Fruit fly (Drosophila melanogaster) whole organism, embryonic: ENCODE results near the gene CG42512.

Source experiments
- Atf6 ChIP-seq: fragments of 200-800 bp; sonication (Bioruptor generic); IDR thresholded peaks from 2 replicates; pipeline ENCODE4 v1.3.6; 2022; ENCODE audit warnings: missing biosample characterization, missing genetic modification characterization
- B-H1 ChIP-seq: fragments of 200-800 bp; sonication (Bioruptor generic); IDR thresholded peaks from 3 replicates; pipeline ENCODE4 v1.3.6; 2022; ENCODE audit warnings: missing biosample characterization, missing genetic modification characterization
- CG10209 ChIP-seq: fragments of 200-800 bp; sonication (Bioruptor generic); optimal IDR thresholded peaks from 3 replicates; lab custom pipeline; 2017; ENCODE audit warnings: missing biosample characterization, mild to moderate bottlenecking, missing genetic modification characterization, missing genetic modification reagents
- CG14965 ChIP-seq: fragments of 200-800 bp; sonication (Bioruptor generic); optimal IDR thresholded peaks from 2 replicates; lab custom pipeline; 2016; ENCODE audit warnings: missing biosample characterization, missing genetic modification characterization, borderline replicate concordance
- CG17359 ChIP-seq: fragments of 200-800 bp; sonication (Bioruptor generic); optimal IDR thresholded peaks from 3 replicates; lab custom pipeline; 2018; ENCODE audit warnings: missing biosample characterization, mild to moderate bottlenecking, missing genetic modification characterization, moderate library complexity
- CG17361 ChIP-seq: fragments of 200-800 bp; sonication (Bioruptor generic); IDR thresholded peaks from 3 replicates; pipeline ENCODE4 v1.3.6; 2022; ENCODE audit warnings: missing biosample characterization, missing genetic modification characterization
- CG17802 ChIP-seq: fragments of 200-800 bp; sonication (Bioruptor generic); optimal IDR thresholded peaks from 2 replicates; lab custom pipeline; 2018; ENCODE audit warnings: missing biosample characterization, mild to moderate bottlenecking, missing genetic modification characterization, moderate library complexity
- CG2875 ChIP-seq: fragments of 200-800 bp; sonication (Bioruptor generic); optimal IDR thresholded peaks from 2 replicates; lab custom pipeline; 2017; ENCODE audit warnings: missing biosample characterization, mild to moderate bottlenecking, missing genetic modification characterization, missing genetic modification reagents
- CG32772 ChIP-seq: fragments of 200-800 bp; sonication (Bioruptor generic); IDR thresholded peaks from 2 replicates; pipeline ENCODE4 v1.3.6; 2022; ENCODE audit warnings: missing biosample characterization, missing genetic modification characterization
- CG34224 ChIP-seq: fragments of 200-800 bp; sonication (Bioruptor generic); IDR thresholded peaks from 3 replicates; pipeline ENCODE4 v1.3.6; 2022; ENCODE audit warnings: missing biosample characterization, missing genetic modification characterization; ENCODE audit not compliant: partially characterized antibody
- CG34422 ChIP-seq: fragments of 200-800 bp; sonication (Bioruptor generic); IDR thresholded peaks from 3 replicates; pipeline ENCODE4 v1.3.6; 2022; ENCODE audit warnings: missing biosample characterization, missing genetic modification characterization
- CG5180 ChIP-seq: fragments of 200-800 bp; sonication (Bioruptor generic); optimal IDR thresholded peaks from 3 replicates; lab custom pipeline; 2017; ENCODE audit warnings: missing biosample characterization, missing genetic modification characterization, mild to moderate bottlenecking, moderate library complexity, missing genetic modification reagents
- CG6254 ChIP-seq: fragments of 200-800 bp; sonication (Bioruptor generic); optimal IDR thresholded peaks from 3 replicates; lab custom pipeline; 2017; ENCODE audit warnings: mild to moderate bottlenecking, missing biosample characterization, missing genetic modification reagents, missing genetic modification characterization
- CG6654 ChIP-seq: fragments of 200-800 bp; sonication (Bioruptor generic); optimal IDR thresholded peaks from 2 replicates; lab custom pipeline; 2017; ENCODE audit warnings: missing biosample characterization, mild to moderate bottlenecking, missing genetic modification characterization
- CG7745 ChIP-seq: fragments of 200-800 bp; sonication (Bioruptor generic); optimal IDR thresholded peaks from 2 replicates; lab custom pipeline; 2018; ENCODE audit warnings: missing biosample characterization, mild to moderate bottlenecking, missing genetic modification characterization, moderate library complexity
- CG7786 ChIP-seq: fragments of 200-800 bp; sonication (Bioruptor generic); optimal IDR thresholded peaks from 2 replicates; lab custom pipeline; 2016; ENCODE audit warnings: missing biosample characterization, missing genetic modification characterization
- CG9727 ChIP-seq: fragments of 200-800 bp; sonication (Bioruptor generic); optimal IDR thresholded peaks from 3 replicates; lab custom pipeline; 2017; ENCODE audit warnings: missing biosample characterization, mild to moderate bottlenecking, missing genetic modification characterization
- CG9932 ChIP-seq: fragments of 200-800 bp; sonication (Bioruptor generic); IDR thresholded peaks from 2 replicates; pipeline ENCODE4 v1.3.6; 2022; ENCODE audit warnings: missing biosample characterization, missing genetic modification characterization
- ERR ChIP-seq: fragments of 200-800 bp; sonication (Bioruptor generic); optimal IDR thresholded peaks from 2 replicates; lab custom pipeline; 2016; ENCODE audit warnings: missing biosample characterization, missing genetic modification characterization
- Fer3 ChIP-seq: fragments of 200-800 bp; sonication (Bioruptor generic); optimal IDR thresholded peaks from 2 replicates; lab custom pipeline; 2018; ENCODE audit warnings: missing biosample characterization, mild to moderate bottlenecking, missing genetic modification characterization, moderate library complexity
- GATAe ChIP-seq: fragments of 200-800 bp; sonication (Bioruptor generic); conservative IDR thresholded peaks from 2 replicates; pipeline ENCODE4 v1.3.6; 2022; ENCODE audit warnings: missing biosample characterization, missing genetic modification characterization
- Max ChIP-seq: fragments of 200-800 bp; sonication (Bioruptor generic); optimal IDR thresholded peaks from 2 replicates; lab custom pipeline; 2016; ENCODE audit warnings: missing biosample characterization, mild to moderate bottlenecking, missing genetic modification characterization
- Neu2 ChIP-seq: fragments of 200-800 bp; sonication (Bioruptor generic); optimal IDR thresholded peaks from 3 replicates; lab custom pipeline; 2016; ENCODE audit warnings: missing biosample characterization, missing genetic modification characterization, borderline replicate concordance
- Oaz ChIP-seq: fragments of 200-800 bp; sonication (Bioruptor generic); IDR thresholded peaks from 2 replicates; pipeline ENCODE4 v1.3.6; 2022; ENCODE audit warnings: missing biosample characterization, missing genetic modification characterization
- Optix ChIP-seq: fragments of 200-800 bp; sonication (Bioruptor generic); IDR thresholded peaks from 3 replicates; pipeline ENCODE4 v1.3.6; 2022; ENCODE audit warnings: missing biosample characterization, missing genetic modification characterization
- Pdp1 ChIP-seq, 2 experiments: fragments of 200-800 bp; sonication (Bioruptor generic); optimal IDR thresholded peaks; 3 replicates each; lab custom pipeline; 2016; ENCODE audit warnings: missing biosample characterization in 2 of 2, missing genetic modification characterization in 2 of 2, mild to moderate bottlenecking in 1 of 2, moderate library complexity in 1 of 2
- Rfx ChIP-seq: fragments of 200-800 bp; sonication (Bioruptor generic); IDR thresholded peaks from 2 replicates; pipeline ENCODE4 v1.3.6; 2022; ENCODE audit warnings: missing biosample characterization, missing genetic modification characterization
- Trl ChIP-seq, 3 experiments: fragments of >200 bp in 2 of 3; fragments of 200-800 bp in 1 of 3; sonication (Bioruptor generic) in 1 of 3; optimal IDR thresholded peaks; 2 replicates in 1 of 3; 3 replicates in 2 of 3; lab custom pipeline; 2016 to 2017; ENCODE audit warnings: missing biosample characterization in 1 of 3, missing genetic modification characterization in 1 of 3
- ase ChIP-seq: fragments of 200-800 bp; sonication (Bioruptor generic); IDR thresholded peaks from 3 replicates; pipeline ENCODE4 v1.3.6; 2022; ENCODE audit warnings: missing biosample characterization, missing genetic modification characterization
- bbx ChIP-seq: fragments of 200-800 bp; sonication (Bioruptor generic); IDR thresholded peaks from 2 replicates; pipeline ENCODE4 v1.3.6; 2022; ENCODE audit warnings: missing biosample characterization, missing genetic modification characterization; ENCODE audit not compliant: partially characterized antibody
- bcd ChIP-seq: fragments of 200-800 bp; sonication (Bioruptor generic); optimal IDR thresholded peaks from 2 replicates; lab custom pipeline; 2017; ENCODE audit warnings: missing biosample characterization, mild to moderate bottlenecking, missing genetic modification characterization
- emc ChIP-seq: fragments of 200-800 bp; sonication (Bioruptor generic); optimal IDR thresholded peaks from 2 replicates; lab custom pipeline; 2016; ENCODE audit warnings: missing biosample characterization, missing genetic modification characterization
- ewg ChIP-seq: fragments of 200-800 bp; sonication (Bioruptor generic); optimal IDR thresholded peaks from 3 replicates; lab custom pipeline; 2017; ENCODE audit warnings: mild to moderate bottlenecking, missing biosample characterization, missing genetic modification reagents, missing genetic modification characterization
- exex ChIP-seq: fragments of 200-800 bp; sonication (Bioruptor generic); optimal IDR thresholded peaks from 4 replicates; lab custom pipeline; 2018; ENCODE audit warnings: missing biosample characterization, mild to moderate bottlenecking, missing genetic modification characterization, moderate library complexity
- fd102C ChIP-seq: fragments of 200-800 bp; sonication (Bioruptor generic); optimal IDR thresholded peaks from 2 replicates; lab custom pipeline; 2018; ENCODE audit warnings: missing biosample characterization, mild to moderate bottlenecking, missing genetic modification characterization, moderate library complexity
- fu2 ChIP-seq: fragments of 200-800 bp; sonication (Bioruptor generic); optimal IDR thresholded peaks from 2 replicates; lab custom pipeline; 2016; ENCODE audit warnings: missing biosample characterization, missing genetic modification characterization
- jumu ChIP-seq: fragments of 200-800 bp; sonication (Bioruptor generic); optimal IDR thresholded peaks from 3 replicates; lab custom pipeline; 2016; ENCODE audit warnings: missing biosample characterization, missing genetic modification characterization
- nom ChIP-seq: fragments of 200-800 bp; sonication (Bioruptor generic); optimal IDR thresholded peaks from 2 replicates; lab custom pipeline; 2017; ENCODE audit warnings: missing biosample characterization, missing genetic modification characterization, mild to moderate bottlenecking, moderate library complexity, missing genetic modification reagents
- org-1 ChIP-seq: fragments of 200-800 bp; sonication (Bioruptor generic); optimal IDR thresholded peaks from 2 replicates; lab custom pipeline; 2017; ENCODE audit warnings: missing biosample characterization, missing genetic modification characterization
- prd ChIP-seq, 3 experiments: fragments of >200 bp in 2 of 3; fragments of 200-800 bp in 1 of 3; sonication (Bioruptor generic) in 1 of 3; optimal IDR thresholded peaks in 2 of 3; IDR thresholded peaks in 1 of 3; 2 replicates in 2 of 3; 3 replicates in 1 of 3; pipeline versions ENCODE4 v1.3.6 to Lab custom; 2017 to 2022; ENCODE audit warnings: missing biosample characterization in 1 of 3, missing genetic modification characterization in 1 of 3
- slp2 ChIP-seq: fragments of 200-800 bp; sonication (Bioruptor generic); optimal IDR thresholded peaks from 2 replicates; lab custom pipeline; 2016; ENCODE audit warnings: missing biosample characterization, missing genetic modification characterization
- so ChIP-seq: fragments of 200-800 bp; sonication (Bioruptor generic); IDR thresholded peaks from 3 replicates; pipeline ENCODE4 v1.3.6; 2022; ENCODE audit warnings: missing biosample characterization, missing genetic modification characterization
- tin ChIP-seq: fragments of 200-800 bp; sonication (Bioruptor generic); optimal IDR thresholded peaks from 3 replicates; lab custom pipeline; 2016; ENCODE audit warnings: missing biosample characterization, missing genetic modification characterization
- unpg ChIP-seq: fragments of 200-800 bp; sonication (Bioruptor generic); optimal IDR thresholded peaks from 3 replicates; lab custom pipeline; 2018; ENCODE audit warnings: missing biosample characterization, mild to moderate bottlenecking, missing genetic modification characterization, moderate library complexity
- vvl ChIP-seq: fragments of 200-800 bp; sonication (Bioruptor generic); IDR thresholded peaks from 2 replicates; pipeline ENCODE4 v1.3.6; 2022; ENCODE audit warnings: missing biosample characterization, missing genetic modification characterization
- z ChIP-seq: fragments of 200-800 bp; sonication (Bioruptor generic); IDR thresholded peaks from 3 replicates; pipeline ENCODE4 v1.3.6; 2022; ENCODE audit warnings: missing biosample characterization, missing genetic modification characterization

The CG42512 gene

dm6 chrX:16637594-16638485 lies 13.3 kb upstream of the CG42512 start, which contains the start of gene RpS19a (continued):
- TF ChIP-seq Optix (GFP tag; lab: Robert Waterston, UW) = peak; percentile 66; the same call in 2 of the 3 replicates
- no peak for TF ChIP-seq emc (GFP tag; lab: Kevin White, UChicago)
- peak; percentile 78 for TF ChIP-seq CG10209 (GFP tag; lab: Kevin White, UChicago)
- TF ChIP-seq CG9932 (GFP tag; lab: Robert Waterston, UW) = peak; percentile 54; the same call in 1 of the 2 replicates
- peak; percentile 55 for TF ChIP-seq Oaz (GFP tag; lab: Robert Waterston, UW)
- no peak for TF ChIP-seq ERR (GFP tag; lab: Kevin White, UChicago)
- peak; percentile 53 for TF ChIP-seq fd102C
- peak; percentile 54 for TF ChIP-seq ewg (GFP tag; lab: Kevin White, UChicago)
- peak; percentile 55 for TF ChIP-seq CG6654 (GFP tag; lab: Kevin White, UChicago)
- TF ChIP-seq unpg (GFP tag; lab: Kevin White, UChicago) = peak; percentile 66
- TF ChIP-seq CG2875 (GFP tag; lab: Kevin White, UChicago) = peak; percentile 78
- peak; percentile 73 for TF ChIP-seq org-1 (GFP tag; lab: Kevin White, UChicago)
- peak; percentile 80 for TF ChIP-seq CG17802
- TF ChIP-seq slp2 (GFP tag; lab: Kevin White, UChicago) = peak; percentile 49
- peak; percentile 62 for TF ChIP-seq CG17359 (tag; lab: Kevin White, UChicago)
- TF ChIP-seq CG6254 = peak; percentile 68
- peak; percentile 73 for TF ChIP-seq CG5180 (GFP tag; lab: Kevin White, UChicago)
- peak; percentile 84 for TF ChIP-seq CG17361 (GFP tag; lab: Robert Waterston, UW)
- peak; percentile 55 for TF ChIP-seq exex (tag; lab: Kevin White, UChicago)
- peak; percentile 75 for TF ChIP-seq so (GFP tag; lab: Robert Waterston, UW)
- TF ChIP-seq ase (GFP tag; lab: Robert Waterston, UW) = peak; percentile 73; the same call in 2 of the 3 replicates
- TF ChIP-seq tin (GFP tag; lab: Kevin White, UChicago) = peak; percentile 40
- peak; percentile 91 for TF ChIP-seq nom (GFP tag; lab: Kevin White, UChicago)
- TF ChIP-seq Trl (optimal IDR thresholded peaks at IDR 0.05; lab: Kevin White, UChicago) = peak in 1 of 2 experiments; percentile 56
- TF ChIP-seq Trl (GFP tag; optimal IDR thresholded peaks at IDR 0.05; lab: Kevin White, UChicago) = peak; percentile 58
- peak; percentile 82 for TF ChIP-seq bcd
- TF ChIP-seq CG34224 (GFP tag; lab: Robert Waterston, UW) = no peak
- peak; percentile 42 for TF ChIP-seq Max (GFP tag; lab: Kevin White, UChicago)
- no peak for TF ChIP-seq prd (optimal IDR thresholded peaks at IDR 0.05; lab: Kevin White, UChicago)
- peak; percentile 47; the same call in 2 of the 3 replicates for TF ChIP-seq prd (GFP tag; IDR thresholded peaks at IDR 0.05; lab: Robert Waterston, UW)
- TF ChIP-seq B-H1 (GFP tag; lab: Robert Waterston, UW) = peak; percentile 48; the same call in 1 of the 3 replicates
- peak; percentile 48; the same call in 1 of the 3 replicates for TF ChIP-seq CG34422 (GFP tag; lab: Robert Waterston, UW)
- TF ChIP-seq Atf6 (GFP tag; lab: Robert Waterston, UW) = peak; percentile 69
- TF ChIP-seq CG7786 = peak; percentile 37
- peak; percentile 7 to 34 for TF ChIP-seq Pdp1 (GFP tag; optimal IDR thresholded peaks at IDR 0.05; lab: Kevin White, UChicago)
- no peak; the same call in 1 of the 2 replicates for TF ChIP-seq GATAe (GFP tag; lab: Robert Waterston, UW)
- no peak for TF ChIP-seq jumu (GFP tag; lab: Kevin White, UChicago)
- TF ChIP-seq CG9727 = peak; percentile 90
- peak; percentile 83 for TF ChIP-seq Fer3
- TF ChIP-seq fu2 = peak; percentile 34
- TF ChIP-seq vvl = peak; percentile 79
- peak; percentile 33; the same call in 1 of the 2 replicates for TF ChIP-seq CG32772 (GFP tag; lab: Robert Waterston, UW)
- no peak for TF ChIP-seq CG14965 (GFP tag; lab: Kevin White, UChicago)
- TF ChIP-seq CG7745 (tag; lab: Kevin White, UChicago) = peak; percentile 55
- peak; percentile 21 for TF ChIP-seq Neu2
- TF ChIP-seq Rfx = peak; percentile 87
- TF ChIP-seq bbx (GFP tag; lab: Robert Waterston, UW) = peak; percentile 11
- TF ChIP-seq z (GFP tag; lab: Robert Waterston, UW) = no peak
